Worm (Caenorhabditis elegans) whole organism, early embryonic: Measurements from ENCODE around the gene F13B12.4.

ENCODE experiments used
- B0310.2 ChIP-seq: sonication (generic microtip); optimal IDR thresholded peaks from 2 replicates; lab custom pipeline; 2016; ENCODE audit warnings: mild to moderate bottlenecking, missing genetic modification characterization, missing compliant biosample characterization
- aly-1 ChIP-seq: sonication (generic microtip); optimal IDR thresholded peaks from 2 replicates; lab custom pipeline; 2016; ENCODE audit warnings: missing genetic modification characterization, missing compliant biosample characterization
- ama-1 ChIP-seq: fragments of 150-350 bp; optimal IDR thresholded peaks from 2 replicates; lab custom pipeline; 2014
- ceh-13 ChIP-seq: fragments of 200-800 bp; sonication (Bioruptor generic); optimal IDR thresholded peaks from 2 replicates; lab custom pipeline; 2018; ENCODE audit warnings: mild to moderate bottlenecking, missing genetic modification characterization, missing compliant biosample characterization
- ceh-36 ChIP-seq: sonication (generic microtip); optimal IDR thresholded peaks from 2 replicates; lab custom pipeline; 2016; ENCODE audit warnings: missing genetic modification characterization, inconsistent platforms, missing compliant biosample characterization
- ets-7 ChIP-seq: sonication (generic microtip); optimal IDR thresholded peaks from 2 replicates; lab custom pipeline; 2016; ENCODE audit warnings: missing genotype, missing genetic modification characterization, missing compliant biosample characterization
- flt-1 ChIP-seq: fragments of 200-800 bp; sonication (Bioruptor generic); IDR thresholded peaks from 2 replicates; pipeline ENCODE4 v1.3.6; 2022; ENCODE audit warnings: missing genetic modification characterization, missing compliant biosample characterization
- hnd-1 ChIP-seq: sonication (generic microtip); optimal IDR thresholded peaks from 2 replicates; lab custom pipeline; 2016; ENCODE audit warnings: missing genetic modification characterization, missing compliant biosample characterization
- scrt-1 ChIP-seq: fragments of 200-800 bp; sonication (Bioruptor generic); IDR thresholded peaks from 2 replicates; pipeline ENCODE4 v1.3.6; 2022; ENCODE audit warnings: missing genetic modification characterization, missing compliant biosample characterization
- sea-1 ChIP-seq: fragments of 200-800 bp; sonication (Bioruptor generic); conservative IDR thresholded peaks from 2 replicates; pipeline ENCODE4 v1.3.6; 2022; ENCODE audit warnings: missing genetic modification characterization, missing compliant biosample characterization
- tbx-11 ChIP-seq: fragments of 200-800 bp; sonication (Bioruptor generic); IDR thresholded peaks from 2 replicates; pipeline ENCODE4 v1.3.6; 2022; ENCODE audit warnings: missing genetic modification characterization, missing compliant biosample characterization
- tbx-37 ChIP-seq: fragments of 200-800 bp; sonication (Bioruptor generic); conservative IDR thresholded peaks from 2 replicates; pipeline ENCODE4 v1.3.6; 2022; ENCODE audit warnings: missing genetic modification reagents, missing genetic modification characterization, missing compliant biosample characterization

- TF ChIP-seq ama-1: no peak
- TF ChIP-seq aly-1 (tag; lab: Kevin White, UChicago): no peak
- TF ChIP-seq hnd-1 (tag; lab: Kevin White, UChicago): no peak
- no peak for TF ChIP-seq flt-1 (GFP tag; lab: Robert Waterston, UW)
- no peak for TF ChIP-seq tbx-37 (GFP tag; lab: Robert Waterston, UW)
- no peak for TF ChIP-seq ets-7 (tag; lab: Kevin White, UChicago)
- TF ChIP-seq ceh-13: no peak
- no peak for TF ChIP-seq scrt-1 (GFP tag; lab: Robert Waterston, UW)
- TF ChIP-seq ceh-36: no peak
- TF ChIP-seq sea-1 (GFP tag; lab: Robert Waterston, UW): no peak
- TF ChIP-seq B0310.2 (tag; lab: Kevin White, UChicago): no peak
- TF ChIP-seq tbx-11 (GFP tag; lab: Robert Waterston, UW): no peak
Measured at ce11 chrIV:10398244-10398643, 51.5 kb downstream of the F13B12.4 start.
